Fruit fly (Drosophila melanogaster) whole organism, adult: ENCODE measurements around the gene CG34301.

ENCODE experiments used
- cnc ChIP-seq, 2 experiments: fragments of >200 bp; optimal IDR thresholded peaks; 2 replicates each; lab custom pipeline; 2017
- kay ChIP-seq: fragments of 200-800 bp; sonication (Bioruptor generic); peaks from one replicate; lab custom pipeline; 2016; ENCODE audit warnings: missing biosample characterization, missing genetic modification characterization, borderline replicate concordance
- pad ChIP-seq: fragments of 200-800 bp; sonication (Bioruptor generic); optimal IDR thresholded peaks from 3 replicates; lab custom pipeline; 2017; ENCODE audit warnings: missing biosample characterization, missing genetic modification characterization, mild to moderate bottlenecking, moderate library complexity, missing genetic modification reagents

DNA sequence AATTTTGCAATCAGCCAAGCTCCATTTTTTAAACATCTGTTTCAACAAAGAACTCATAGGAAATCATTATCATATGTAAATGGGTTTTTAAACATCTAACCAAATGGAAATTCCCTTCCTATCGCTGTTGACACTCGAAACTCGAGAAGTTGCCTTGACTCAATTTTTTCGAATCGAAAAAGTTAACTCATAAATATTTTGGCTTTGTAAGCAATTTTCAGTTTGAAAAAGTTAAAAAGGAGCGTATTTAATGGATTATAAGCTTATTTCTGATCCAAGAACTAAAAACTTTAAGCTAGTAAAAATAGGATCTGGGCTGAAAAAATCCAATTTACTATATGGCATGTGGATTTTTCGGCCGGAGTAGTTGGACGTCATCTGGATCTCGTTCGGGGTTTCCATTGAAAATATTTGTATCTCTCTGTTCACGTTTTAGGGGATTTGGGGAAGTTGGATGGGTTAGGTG is 40.0 kb downstream of the CG34301 start, which contains the start of gene CG9837:
- no peak for TF ChIP-seq pad (GFP tag; lab: Kevin White, UChicago)
- no peak for TF ChIP-seq kay (GFP tag; lab: Kevin White, UChicago)
- TF ChIP-seq cnc (optimal IDR thresholded peaks at IDR 0.05; lab: Kevin White, UChicago): no peak
